Worm (Caenorhabditis elegans): ENCODE data around the gene H35N09.2.

Gene H35N09.2

DNA sequence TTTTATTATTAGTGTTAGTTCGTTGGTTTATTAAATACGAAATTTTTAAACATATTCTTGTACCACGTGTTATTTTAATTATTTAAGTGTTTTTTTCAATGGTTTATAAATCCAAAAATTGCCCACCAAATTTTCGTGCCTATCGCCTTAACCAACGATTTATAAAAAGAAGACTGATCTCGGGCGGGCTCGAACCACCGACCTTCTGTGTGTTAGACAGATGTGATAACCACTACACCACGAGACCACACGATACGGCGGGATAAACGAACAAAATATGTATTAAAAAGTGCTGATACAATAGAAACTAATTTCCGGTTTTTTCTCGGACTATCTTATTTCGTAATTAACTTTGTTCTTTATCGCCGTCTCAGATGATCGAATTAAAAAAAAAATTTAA, 45.7 kb upstream of the H35N09.2 start:
- TF ChIP-seq nhr-11 (tag; optimal IDR thresholded peaks at IDR 0.05) = no peak
- TF ChIP-seq sma-3 (GFP tag; optimal IDR thresholded peaks at IDR 0.05) = peak; percentile 49
- no peak for TF ChIP-seq nhr-23 (tag; optimal IDR thresholded peaks at IDR 0.05)
- TF ChIP-seq skn-1 (tag; optimal IDR thresholded peaks at IDR 0.05) = no peak
- TF ChIP-seq sma-9 (GFP tag; optimal IDR thresholded peaks at IDR 0.05) = peak; percentile 34
- TF ChIP-seq sma-9 (tag; optimal IDR thresholded peaks at IDR 0.05) = no peak
- peak; percentile 7 for TF ChIP-seq egl-27 (tag; optimal IDR thresholded peaks at IDR 0.05)
- TF ChIP-seq zag-1 (tag; optimal IDR thresholded peaks at IDR 0.05) = no peak
- TF ChIP-seq elt-1 (tag; optimal IDR thresholded peaks at IDR 0.05) = no peak
- no peak for TF ChIP-seq nhr-12 (tag; optimal IDR thresholded peaks at IDR 0.05)

DNA sequence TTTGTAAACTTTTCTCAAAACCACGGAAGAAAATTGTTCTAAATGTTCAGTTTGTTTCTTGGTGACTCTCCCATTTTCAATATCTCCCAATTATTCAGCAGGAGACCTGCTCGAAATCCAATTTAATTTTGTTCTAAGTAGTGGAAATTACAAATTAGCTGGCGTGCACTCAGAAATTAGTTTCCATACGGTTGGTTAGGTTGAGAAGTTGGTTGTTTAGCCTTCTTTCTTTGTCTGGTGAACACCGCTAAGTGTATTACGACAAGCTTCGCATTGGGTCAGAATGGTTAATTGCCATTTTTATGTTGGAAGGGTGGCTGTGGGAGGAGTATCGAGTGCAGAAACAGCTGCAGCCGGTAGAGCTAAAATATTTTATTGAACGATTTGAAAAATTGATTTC, 43.7 kb upstream of the H35N09.2 start:
- TF ChIP-seq lsy-2 (tag; optimal IDR thresholded peaks at IDR 0.05) (no peak), ceh-16 (tag; optimal IDR thresholded peaks at IDR 0.05) (no peak), snpc-4 (tag; optimal IDR thresholded peaks at IDR 0.05) (no peak), nhr-21 (tag; optimal IDR thresholded peaks at IDR 0.05) (no peak), Y55F3AM.14 (GFP tag; optimal IDR thresholded peaks at IDR 0.05) (no peak), blmp-1 (tag; optimal IDR thresholded peaks at IDR 0.05; ENCODE audit: insufficient read depth) (no peak), lin-11 (tag; optimal IDR thresholded peaks at IDR 0.05) (no peak)

DNA sequence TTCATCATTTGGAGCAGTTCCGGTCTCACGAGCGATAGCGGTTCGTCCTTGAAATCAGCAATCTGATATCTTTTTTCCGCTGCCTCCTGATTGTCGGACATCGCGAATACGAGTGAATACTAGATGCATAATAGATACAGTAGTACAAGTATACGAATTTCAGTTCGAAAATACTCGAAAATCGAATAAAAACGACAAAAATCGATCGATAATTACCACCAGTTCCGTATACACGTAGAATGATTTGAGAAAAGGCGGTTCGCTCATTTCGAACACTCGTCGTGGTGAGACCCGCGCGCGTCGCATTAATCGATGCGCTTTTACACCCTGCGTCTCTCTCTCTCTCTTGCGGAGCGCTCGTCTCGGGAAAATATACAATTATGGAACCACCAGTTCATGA, 42.1 kb upstream of the H35N09.2 start, which contains the start of gene F12D9.2:
Gene F12D9.2 (minus strand): TSS at position 101 of the 400 bp plus-strand sequence.
- no peak for TF ChIP-seq Y55F3AM.14 (GFP tag; optimal IDR thresholded peaks at IDR 0.05)
- no peak for TF ChIP-seq gmeb-1 (tag; optimal IDR thresholded peaks at IDR 0.05)
- TF ChIP-seq ZK546.5 (tag; optimal IDR thresholded peaks at IDR 0.05) = no peak
- TF ChIP-seq mdl-1 (tag; optimal IDR thresholded peaks at IDR 0.05) = no peak
- no peak for TF ChIP-seq nhr-77 (tag; optimal IDR thresholded peaks at IDR 0.05)
- TF ChIP-seq snpc-4 (tag; optimal IDR thresholded peaks at IDR 0.05) = no peak
- no peak for TF ChIP-seq unc-55 (GFP tag; optimal IDR thresholded peaks at IDR 0.05)
- TF ChIP-seq ceh-16 (tag; optimal IDR thresholded peaks at IDR 0.05) = no peak
- no peak for TF ChIP-seq blmp-1 (tag; optimal IDR thresholded peaks at IDR 0.05; ENCODE audit: insufficient read depth)
- TF ChIP-seq alr-1 (tag; optimal IDR thresholded peaks at IDR 0.05) = no peak
- no peak for TF ChIP-seq aly-2 (tag; optimal IDR thresholded peaks at IDR 0.05)
- TF ChIP-seq skn-1 (tag; optimal IDR thresholded peaks at IDR 0.05) = no peak
- TF ChIP-seq fos-1 (tag; optimal IDR thresholded peaks at IDR 0.05) = no peak
- TF ChIP-seq mab-5 (tag; optimal IDR thresholded peaks at IDR 0.05) = no peak
- no peak for TF ChIP-seq sma-9 (GFP tag; optimal IDR thresholded peaks at IDR 0.05)
- no peak for TF ChIP-seq sma-9 (tag; optimal IDR thresholded peaks at IDR 0.05)
- TF ChIP-seq sma-3 (GFP tag; optimal IDR thresholded peaks at IDR 0.05) = no peak
- TF ChIP-seq lin-11 (tag; optimal IDR thresholded peaks at IDR 0.05) = no peak
- no peak for TF ChIP-seq egl-27 (tag; optimal IDR thresholded peaks at IDR 0.05)
- no peak for TF ChIP-seq ztf-4 (tag; optimal IDR thresholded peaks at IDR 0.05)

DNA sequence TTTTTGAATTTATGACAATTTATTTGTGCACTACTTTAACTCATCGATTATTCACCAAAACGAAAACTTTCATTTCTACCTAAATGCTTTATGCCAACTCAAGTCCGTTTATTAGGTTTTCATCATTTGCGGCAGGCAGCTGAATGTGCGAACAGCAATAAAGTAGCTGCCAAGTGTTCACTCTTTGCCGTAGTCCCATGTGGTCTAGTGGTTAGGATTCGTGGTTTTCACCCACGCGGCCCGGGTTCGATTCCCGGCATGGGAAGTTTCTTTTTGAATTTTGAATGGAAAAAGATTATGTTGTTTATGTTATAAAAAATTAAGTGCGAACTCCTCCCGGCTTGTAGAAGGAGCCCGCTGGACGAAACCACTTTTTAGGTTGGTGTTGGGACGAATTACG, 41.4 kb upstream of the H35N09.2 start:
- TF ChIP-seq skn-1 (tag; optimal IDR thresholded peaks at IDR 0.05) (no peak), egl-27 (tag; optimal IDR thresholded peaks at IDR 0.05) (no peak), nhr-12 (tag; optimal IDR thresholded peaks at IDR 0.05) (no peak), unc-39 (tag; optimal IDR thresholded peaks at IDR 0.05) (no peak), ama-1 (optimal IDR thresholded peaks at IDR 0.05) (no peak), elt-1 (tag; optimal IDR thresholded peaks at IDR 0.05) (no peak), ztf-11 (tag; optimal IDR thresholded peaks at IDR 0.05) (no peak), dmd-4 (tag; optimal IDR thresholded peaks at IDR 0.05) (no peak), ZK546.5 (tag; optimal IDR thresholded peaks at IDR 0.05) (no peak), sma-3 (GFP tag; optimal IDR thresholded peaks at IDR 0.05) (peak; percentile 39), nhr-25 (tag; optimal IDR thresholded peaks at IDR 0.05) (no peak), lin-39 (tag; optimal IDR thresholded peaks at IDR 0.05) (no peak), mdl-1 (tag; optimal IDR thresholded peaks at IDR 0.05) (no peak), Y55F3AM.14 (GFP tag; optimal IDR thresholded peaks at IDR 0.05) (peak; percentile 36), ztf-4 (tag; optimal IDR thresholded peaks at IDR 0.05) (no peak), lsy-2 (tag; optimal IDR thresholded peaks at IDR 0.05) (peak in 1 of 2 experiments; percentile 29), elt-3 (tag; optimal IDR thresholded peaks at IDR 0.05) (no peak), lin-13 (GFP tag; optimal IDR thresholded peaks at IDR 0.05) (peak; percentile 8), unc-62 (GFP tag; optimal IDR thresholded peaks at IDR 0.05) (no peak), nhr-21 (tag; optimal IDR thresholded peaks at IDR 0.05) (peak; percentile 14), fos-1 (tag; optimal IDR thresholded peaks at IDR 0.05) (peak; percentile 44), unc-55 (GFP tag; optimal IDR thresholded peaks at IDR 0.05) (peak; percentile 42), blmp-1 (tag; optimal IDR thresholded peaks at IDR 0.05; ENCODE audit: insufficient read depth) (no peak), snpc-4 (tag; optimal IDR thresholded peaks at IDR 0.05) (no peak), nhr-23 (tag; optimal IDR thresholded peaks at IDR 0.05) (no peak), nhr-129 (tag; optimal IDR thresholded peaks at IDR 0.05) (peak; percentile 35), ztf-1 (GFP tag; conservative IDR thresholded peaks at IDR 0.05) (no peak), F13H6.1 (tag; optimal IDR thresholded peaks at IDR 0.05) (peak; percentile 34), lin-11 (tag; optimal IDR thresholded peaks at IDR 0.05) (no peak), gmeb-1 (tag; optimal IDR thresholded peaks at IDR 0.05) (no peak), mab-5 (tag; optimal IDR thresholded peaks at IDR 0.05) (no peak), nhr-6 (tag; optimal IDR thresholded peaks at IDR 0.05) (no peak), crh-2 (tag; optimal IDR thresholded peaks at IDR 0.05) (peak; percentile 28), C34F6.9 (tag; optimal IDR thresholded peaks at IDR 0.05) (no peak), sem-4 (tag; optimal IDR thresholded peaks at IDR 0.05) (no peak), nhr-11 (tag; optimal IDR thresholded peaks at IDR 0.05) (no peak), mbf-1 (tag; optimal IDR thresholded peaks at IDR 0.05) (no peak)
